Worm (Caenorhabditis elegans) whole organism, young adult: ENCODE measurements around the gene B0464.6.

Experiments
- B0019.2 ChIP-seq: fragments of 200-800 bp; sonication (Bioruptor generic); conservative IDR thresholded peaks from 2 replicates; pipeline ENCODE4 v1.3.6; 2022; ENCODE audit warnings: missing genetic modification reagents, missing genetic modification characterization, missing compliant biosample characterization
- B0336.3 ChIP-seq: fragments of 200-800 bp; sonication (Bioruptor generic); IDR thresholded peaks from 2 replicates; pipeline ENCODE4 v1.3.6; 2022; ENCODE audit warnings: missing genetic modification characterization, missing compliant biosample characterization
- C17E4.6 ChIP-seq: fragments of 200-800 bp; sonication (Bioruptor generic); IDR thresholded peaks from 2 replicates; pipeline ENCODE4 v1.3.6; 2022; ENCODE audit warnings: missing genetic modification reagents, missing genetic modification characterization, missing compliant biosample characterization
- D2030.7 ChIP-seq: fragments of 200-800 bp; sonication (Bioruptor generic); IDR thresholded peaks from 2 replicates; pipeline ENCODE4 v1.3.6; 2022; ENCODE audit warnings: missing genetic modification reagents, missing genetic modification characterization, missing compliant biosample characterization
- F22D6.2 ChIP-seq: sonication (generic microtip); optimal IDR thresholded peaks from 2 replicates; lab custom pipeline; 2016; ENCODE audit warnings: mild to moderate bottlenecking, missing genetic modification characterization, missing compliant biosample characterization
- F23B12.7 ChIP-seq: sonication (generic microtip); optimal IDR thresholded peaks from 2 replicates; lab custom pipeline; 2017; ENCODE audit warnings: missing genetic modification characterization, mild to moderate bottlenecking, missing compliant biosample characterization, antibody characterized with exemption, moderate library complexity; ENCODE audit not compliant: insufficient read depth
- F55B11.4 ChIP-seq: sonication (generic microtip); optimal IDR thresholded peaks from 2 replicates; lab custom pipeline; 2016; ENCODE audit warnings: missing compliant biosample characterization, missing genetic modification characterization, borderline replicate concordance; ENCODE audit not compliant: insufficient read depth
- Y53G8AR.9 ChIP-seq: fragments of 200-800 bp; sonication (Bioruptor generic); conservative IDR thresholded peaks from 2 replicates; pipeline ENCODE4 v1.3.6; 2022; ENCODE audit warnings: missing genetic modification reagents, missing genetic modification characterization, missing compliant biosample characterization
- Y79H2A.3 ChIP-seq: fragments of 200-800 bp; sonication (Bioruptor generic); conservative IDR thresholded peaks from 2 replicates; pipeline ENCODE4 v1.3.6; 2022; ENCODE audit warnings: missing genetic modification reagents, missing genetic modification characterization, missing compliant biosample characterization
- ZK185.1 ChIP-seq: sonication (generic microtip); optimal IDR thresholded peaks from 2 replicates; lab custom pipeline; 2016; ENCODE audit warnings: mild to moderate bottlenecking, missing genetic modification characterization, missing compliant biosample characterization; ENCODE audit not compliant: poor library complexity, severe bottlenecking
- ama-1 ChIP-seq, 3 experiments: fragments of 150-350 bp in 1 of 3; sonication (generic microtip) in 2 of 3; optimal IDR thresholded peaks; 2 replicates each; lab custom pipeline; 2014 to 2018; ENCODE audit warnings: missing biosample characterization in 2 of 3, missing genetic modification characterization in 2 of 3, missing genetic modification reagents in 2 of 3
- athp-1 ChIP-seq: sonication (generic microtip); optimal IDR thresholded peaks from 2 replicates; lab custom pipeline; 2017; ENCODE audit warnings: mild to moderate bottlenecking, missing genetic modification characterization, missing compliant biosample characterization
- attf-5 ChIP-seq: fragments of 200-800 bp; sonication (Bioruptor generic); optimal IDR thresholded peaks from 2 replicates; lab custom pipeline; 2018; ENCODE audit warnings: mild to moderate bottlenecking, missing genetic modification characterization, missing compliant biosample characterization
- cebp-1 ChIP-seq, 2 experiments: fragments of 200-800 bp in 1 of 2; sonication (Bioruptor generic) in 1 of 2; sonication (generic microtip) in 1 of 2; IDR thresholded peaks in 1 of 2; optimal IDR thresholded peaks in 1 of 2; 2 replicates each; pipeline versions ENCODE4 v1.3.6 to Lab custom; 2017 to 2022; ENCODE audit warnings: missing compliant biosample characterization in 2 of 2, missing genetic modification characterization in 2 of 2, mild to moderate bottlenecking in 1 of 2, missing genetic modification reagents in 1 of 2, moderate library complexity in 1 of 2
- ceh-40 ChIP-seq: fragments of 200-800 bp; sonication (Bioruptor generic); IDR thresholded peaks from 2 replicates; pipeline ENCODE4 v1.3.6; 2022; ENCODE audit warnings: missing genetic modification characterization, missing compliant biosample characterization
- chd-7 ChIP-seq: sonication (generic microtip); optimal IDR thresholded peaks from 2 replicates; lab custom pipeline; 2016; ENCODE audit warnings: mild to moderate bottlenecking, missing genetic modification characterization, moderate library complexity, missing compliant biosample characterization
- die-1 ChIP-seq: sonication (generic microtip); optimal IDR thresholded peaks from 2 replicates; lab custom pipeline; 2016; ENCODE audit warnings: missing genotype, mild to moderate bottlenecking, missing genetic modification characterization, missing compliant biosample characterization
- dpl-1 ChIP-seq: fragments of 150-350 bp; optimal IDR thresholded peaks from 2 replicates; lab custom pipeline; 2014; ENCODE audit warnings: missing biosample characterization, missing genetic modification reagents, missing genetic modification characterization
- efl-1 ChIP-seq: fragments of 150-350 bp; optimal IDR thresholded peaks from 2 replicates; lab custom pipeline; 2014; ENCODE audit warnings: missing biosample characterization, missing genetic modification reagents, missing genetic modification characterization
- him-1 ChIP-seq: sonication (generic microtip); optimal IDR thresholded peaks from 2 replicates; lab custom pipeline; 2016; ENCODE audit warnings: missing genotype, missing genetic modification reagents, missing genetic modification characterization, missing compliant biosample characterization
- hmg-1.2 ChIP-seq: fragments of 200-800 bp; sonication (Bioruptor generic); IDR thresholded peaks from 2 replicates; pipeline ENCODE4 v1.3.6; 2022; ENCODE audit warnings: missing genetic modification reagents, missing genetic modification characterization, missing compliant biosample characterization
- hrde-1 ChIP-seq: sonication (generic microtip); optimal IDR thresholded peaks from 2 replicates; lab custom pipeline; 2016; ENCODE audit warnings: missing genetic modification characterization, mild to moderate bottlenecking, missing compliant biosample characterization, moderate library complexity, missing genotype, missing genetic modification reagents, borderline replicate concordance
- let-607 ChIP-seq, 2 experiments: fragments of 200-800 bp in 1 of 2; sonication (Bioruptor generic) in 1 of 2; sonication (generic microtip) in 1 of 2; optimal IDR thresholded peaks; 2 replicates each; lab custom pipeline; 2016 to 2018; ENCODE audit warnings: mild to moderate bottlenecking in 2 of 2, missing compliant biosample characterization in 2 of 2, missing genetic modification characterization in 2 of 2, moderate library complexity in 2 of 2, missing genotype in 1 of 2
- lin-26 ChIP-seq: fragments of 200-800 bp; sonication (Bioruptor generic); IDR thresholded peaks from 2 replicates; pipeline ENCODE4 v1.3.6; 2022; ENCODE audit warnings: missing genetic modification reagents, missing genetic modification characterization, missing compliant biosample characterization
- lin-54 ChIP-seq: fragments of 200-800 bp; sonication (Bioruptor generic); optimal IDR thresholded peaks from 2 replicates; lab custom pipeline; 2018; ENCODE audit warnings: mild to moderate bottlenecking, missing genetic modification characterization, missing compliant biosample characterization
- madf-10 ChIP-seq: sonication (generic microtip); optimal IDR thresholded peaks from 2 replicates; lab custom pipeline; 2016; ENCODE audit warnings: mild to moderate bottlenecking, missing genetic modification characterization, missing compliant biosample characterization
- madf-8 ChIP-seq: fragments of 200-800 bp; sonication (Bioruptor generic); conservative IDR thresholded peaks from 2 replicates; pipeline ENCODE4 v1.3.6; 2022; ENCODE audit warnings: missing genetic modification reagents, missing genetic modification characterization, missing compliant biosample characterization
- mcd-1 ChIP-seq: fragments of 200-800 bp; sonication (Bioruptor generic); IDR thresholded peaks from 2 replicates; pipeline ENCODE4 v1.3.6; 2022; ENCODE audit warnings: missing genetic modification reagents, missing genetic modification characterization, missing compliant biosample characterization
- nfyb-1 ChIP-seq: fragments of 200-800 bp; sonication (Bioruptor generic); IDR thresholded peaks from 2 replicates; pipeline ENCODE4 v1.3.6; 2022; ENCODE audit warnings: missing genetic modification reagents, missing genetic modification characterization, missing compliant biosample characterization
- nhr-179 ChIP-seq: sonication (generic microtip); optimal IDR thresholded peaks from 2 replicates; lab custom pipeline; 2016; ENCODE audit warnings: mild to moderate bottlenecking, missing genetic modification characterization, missing compliant biosample characterization
- nhr-80 ChIP-seq: sonication (generic microtip); optimal IDR thresholded peaks from 2 replicates; lab custom pipeline; 2016; ENCODE audit warnings: missing genetic modification characterization, missing compliant biosample characterization
- pbrm-1 ChIP-seq: fragments of 200-800 bp; sonication (Bioruptor generic); IDR thresholded peaks from 2 replicates; pipeline ENCODE4 v1.3.6; 2022; ENCODE audit warnings: missing genetic modification reagents, missing genetic modification characterization, missing compliant biosample characterization
- rcor-1 ChIP-seq: fragments of 200-800 bp; sonication (Bioruptor generic); IDR thresholded peaks from 2 replicates; pipeline ENCODE4 v1.3.6; 2022; ENCODE audit warnings: missing genetic modification reagents, missing genetic modification characterization, missing compliant biosample characterization
- rpc-1 ChIP-seq, 2 experiments: fragments of 150-350 bp in 1 of 2; sonication (generic microtip) in 1 of 2; optimal IDR thresholded peaks; 2 replicates each; lab custom pipeline; 2014 to 2018; ENCODE audit warnings: missing biosample characterization in 1 of 2, missing genetic modification characterization in 1 of 2, missing genetic modification reagents in 1 of 2, missing genotype in 1 of 2
- snpc-3.4 ChIP-seq: sonication (generic microtip); optimal IDR thresholded peaks from 2 replicates; lab custom pipeline; 2017; ENCODE audit warnings: missing genetic modification characterization, mild to moderate bottlenecking, missing compliant biosample characterization, antibody characterized with exemption, moderate library complexity, missing genotype, missing genetic modification reagents
- snpc-4 ChIP-seq, 5 experiments: fragments of 150-350 bp in 1 of 5; sonication (generic microtip) in 4 of 5; optimal IDR thresholded peaks; 2 replicates each; lab custom pipeline; 2014 to 2018; ENCODE audit warnings: missing genetic modification characterization in 5 of 5, missing biosample characterization in 3 of 5, antibody characterized with exemption in 2 of 5, mild to moderate bottlenecking in 2 of 5, missing compliant biosample characterization in 2 of 5, missing genotype in 2 of 5, moderate library complexity in 2 of 5, missing genetic modification reagents in 1 of 5
- tlf-1 ChIP-seq: fragments of 200-800 bp; sonication (Bioruptor generic); optimal IDR thresholded peaks from 2 replicates; lab custom pipeline; 2018; ENCODE audit warnings: mild to moderate bottlenecking, missing genetic modification characterization, missing compliant biosample characterization
- unc-130 ChIP-seq: sonication (generic microtip); optimal IDR thresholded peaks from 2 replicates; lab custom pipeline; 2016; ENCODE audit warnings: missing genetic modification reagents, missing genetic modification characterization, missing compliant biosample characterization
- xnd-1 ChIP-seq: sonication (generic microtip); optimal IDR thresholded peaks from 2 replicates; lab custom pipeline; 2016; ENCODE audit warnings: missing genotype, missing genetic modification reagents, missing genetic modification characterization, missing compliant biosample characterization
- ztf-22 ChIP-seq: fragments of 200-800 bp; sonication (Bioruptor generic); optimal IDR thresholded peaks from 2 replicates; lab custom pipeline; 2018; ENCODE audit warnings: mild to moderate bottlenecking, missing genetic modification characterization, moderate library complexity, missing compliant biosample characterization
- ztf-6 ChIP-seq: fragments of 200-800 bp; sonication (Bioruptor generic); IDR thresholded peaks from 2 replicates; pipeline ENCODE4 v1.3.6; 2022; ENCODE audit warnings: missing genetic modification reagents, missing genetic modification characterization, missing compliant biosample characterization

B0464.6 gene

DNA sequence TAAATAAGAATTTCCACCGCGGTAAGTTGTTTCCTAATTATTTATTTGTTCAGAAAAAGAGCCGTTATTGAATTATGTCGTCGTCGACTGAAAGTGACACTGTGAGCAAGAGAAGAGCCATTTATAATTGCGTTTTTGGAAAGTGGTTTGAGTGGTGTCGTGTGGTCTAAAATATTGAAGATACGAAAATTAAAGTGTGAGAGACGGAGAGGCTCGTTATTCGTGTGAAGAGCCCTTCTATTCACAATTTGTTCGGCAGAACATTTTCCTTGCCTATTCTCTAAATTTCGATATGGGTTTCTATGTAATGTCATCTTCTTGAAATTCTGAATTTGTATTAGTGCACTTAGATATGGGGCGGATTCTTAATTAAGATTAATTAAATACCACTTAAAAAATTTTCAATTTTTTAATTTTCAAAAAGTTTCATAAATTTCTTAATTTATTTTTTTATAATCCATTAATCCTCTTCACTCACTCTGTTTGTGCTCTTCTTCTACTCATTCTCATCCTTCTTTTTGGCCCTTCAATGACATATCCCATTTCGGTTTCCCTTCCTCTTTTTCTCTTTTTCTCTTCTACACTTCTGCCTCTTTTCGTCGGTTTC lies 44.1 kb upstream of the B0464.6 start (continued):
- peak; percentile 4 for TF ChIP-seq nhr-179 (tag; lab: Kevin White, UChicago)
- TF ChIP-seq xnd-1, result peak; percentile 9
- peak; percentile 58 for TF ChIP-seq hrde-1 (tag; lab: Kevin White, UChicago)
- TF ChIP-seq B0019.2, result 0 out of 2 replicates have a peak, but pooled peaks have one; percentile 43
- TF ChIP-seq hmg-1.2 (GFP tag; lab: Robert Waterston, UW), result peak; percentile 11
- TF ChIP-seq chd-7 (tag; lab: Kevin White, UChicago), result peak; percentile 65
- TF ChIP-seq ZK185.1, result peak; percentile 10
- TF ChIP-seq rcor-1 (GFP tag; lab: Robert Waterston, UW), result no peak
- peak; percentile 3 for TF ChIP-seq unc-130
- peak in 1 of 2 experiments; percentile 17 for TF ChIP-seq let-607 (tag; optimal IDR thresholded peaks at IDR 0.05; lab: Kevin White, UChicago)
- TF ChIP-seq athp-1 (tag; lab: Kevin White, UChicago), result peak; percentile 7
- no peak for TF ChIP-seq rpc-1 (optimal IDR thresholded peaks at IDR 0.05; lab: Kevin White, UChicago)
- TF ChIP-seq rpc-1 (tag; optimal IDR thresholded peaks at IDR 0.05; lab: Kevin White, UChicago), result no peak
- TF ChIP-seq pbrm-1 (GFP tag; lab: Robert Waterston, UW), result peak; percentile 60; the same call in 1 of the 2 replicates
- TF ChIP-seq efl-1, result no peak
- peak; percentile 70 for TF ChIP-seq Y53G8AR.9 (GFP tag; lab: Robert Waterston, UW)
- TF ChIP-seq cebp-1 (GFP tag; IDR thresholded peaks at IDR 0.05; lab: Robert Waterston, UW), result no peak
- TF ChIP-seq cebp-1 (tag; optimal IDR thresholded peaks at IDR 0.05; lab: Kevin White, UChicago), result peak; percentile 45
- peak; percentile 38 for TF ChIP-seq him-1 (tag; lab: Kevin White, UChicago)
- 0 out of 2 replicates have a peak, but pooled peaks have one; percentile 19 for TF ChIP-seq mcd-1 (GFP tag; lab: Robert Waterston, UW)
- TF ChIP-seq die-1 (tag; lab: Kevin White, UChicago), result no peak
- peak; percentile 33 for TF ChIP-seq madf-10
- TF ChIP-seq B0336.3, result peak; percentile 65
- TF ChIP-seq lin-54 (GFP tag; lab: Kevin White, UChicago), result no peak
- 0 out of 2 replicates have a peak, but pooled peaks have one; percentile 9 for TF ChIP-seq ceh-40 (GFP tag; lab: Robert Waterston, UW)
- peak; percentile 77 for TF ChIP-seq tlf-1 (GFP tag; lab: Kevin White, UChicago)
- no peak for TF ChIP-seq nhr-80

ce11 chrIII:9507799-9508198 lies 42.0 kb upstream of the B0464.6 start, which contains the start of gene vha-14:
vha-14 (plus strand) TSS chrIII:9508100.
- TF ChIP-seq F23B12.7 (tag; lab: Kevin White, UChicago) (peak; percentile 25), D2030.7 (GFP tag; lab: Robert Waterston, UW) (no peak), nhr-80 (peak; percentile 63), mcd-1 (GFP tag; lab: Robert Waterston, UW) (peak; percentile 38; the same call in 1 of the 2 replicates), C17E4.6 (GFP tag; lab: Robert Waterston, UW) (no peak), attf-5 (peak; percentile 39)

DNA sequence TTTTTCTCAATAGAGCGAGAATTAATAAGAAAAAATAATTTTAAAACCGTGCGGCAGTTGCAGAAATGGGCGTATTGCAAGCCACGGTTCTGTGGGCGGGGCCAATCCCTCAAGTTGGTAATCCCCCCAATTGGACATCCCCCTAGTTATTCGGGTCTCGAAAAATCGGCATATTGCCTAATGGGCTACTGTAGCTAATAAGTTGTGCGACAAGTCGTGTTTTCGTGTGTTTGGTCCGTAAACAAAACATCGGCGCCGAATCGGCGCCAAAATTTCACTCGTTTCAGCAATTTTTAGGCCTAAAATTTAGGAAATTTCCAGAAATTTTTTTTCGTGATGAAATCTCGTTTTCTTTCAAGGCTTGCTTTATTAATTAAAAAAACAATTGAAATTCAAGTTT lies 38.6 kb upstream of the B0464.6 start:
- 0 out of 2 replicates have a peak, but pooled peaks have one; percentile 55 for TF ChIP-seq nfyb-1
- no peak for TF ChIP-seq ztf-6 (GFP tag; lab: Robert Waterston, UW)
- TF ChIP-seq lin-54 (GFP tag; lab: Kevin White, UChicago), result peak; percentile 25
- no peak for TF ChIP-seq ama-1 (optimal IDR thresholded peaks at IDR 0.05; lab: Kevin White, UChicago)
- no peak for TF ChIP-seq ama-1 (GFP tag; optimal IDR thresholded peaks at IDR 0.05; lab: Kevin White, UChicago)
- peak; percentile 24 for TF ChIP-seq unc-130
- no peak for TF ChIP-seq F55B11.4 (tag; lab: Kevin White, UChicago)
- TF ChIP-seq lin-26 (GFP tag; lab: Robert Waterston, UW), result 0 out of 2 replicates have a peak, but pooled peaks have one; percentile 50
- no peak for TF ChIP-seq F22D6.2 (tag; lab: Kevin White, UChicago)
- TF ChIP-seq mcd-1 (GFP tag; lab: Robert Waterston, UW), result peak; percentile 45
- peak; percentile 62; the same call in 1 of the 2 replicates for TF ChIP-seq pbrm-1 (GFP tag; lab: Robert Waterston, UW)
- TF ChIP-seq snpc-3.4 (tag; lab: Kevin White, UChicago), result peak; percentile 35
- no peak for TF ChIP-seq ceh-40 (GFP tag; lab: Robert Waterston, UW)
- no peak for TF ChIP-seq tlf-1 (GFP tag; lab: Kevin White, UChicago)
- no peak for TF ChIP-seq ztf-22
- no peak for TF ChIP-seq Y79H2A.3 (GFP tag; lab: Robert Waterston, UW)
- TF ChIP-seq snpc-4 (GFP tag; optimal IDR thresholded peaks at IDR 0.05; lab: Kevin White, UChicago), result no peak
- TF ChIP-seq snpc-4 (tag; optimal IDR thresholded peaks at IDR 0.05; lab: Kevin White, UChicago), result peak in 1 of 4 experiments; percentile 23
- TF ChIP-seq madf-10, result no peak
- peak; percentile 92 for TF ChIP-seq madf-8 (GFP tag; lab: Robert Waterston, UW)
- TF ChIP-seq dpl-1 (GFP tag; lab: Kevin White, UChicago), result peak; percentile 50
